Worm (Caenorhabditis elegans) whole organism, mixed stage, embryonic: ENCODE data around the gene far-6.

Experiments
- mep-1 ChIP-seq: fragments of 150-350 bp; optimal IDR thresholded peaks from 2 replicates; lab custom pipeline; 2017; ENCODE audit warnings: missing biosample characterization, missing genetic modification reagents, missing genetic modification characterization, inconsistent platforms
- nhr-28 ChIP-seq: fragments of 150-350 bp; optimal IDR thresholded peaks from 2 replicates; lab custom pipeline; 2014; ENCODE audit warnings: missing biosample characterization, missing genetic modification characterization
- nhr-76 ChIP-seq: sonication (generic microtip); optimal IDR thresholded peaks from 2 replicates; lab custom pipeline; 2017; ENCODE audit warnings: missing biosample characterization, missing genetic modification characterization

ce11 chrIV:13300109-13300508 is 28.1 kb upstream of the far-6 start, which contains the start of gene kdp-1:
- TF ChIP-seq nhr-76 = no peak
- TF ChIP-seq nhr-28 (tag; lab: Kevin White, UChicago) = no peak
- no peak for TF ChIP-seq mep-1 (tag; lab: Kevin White, UChicago)
